In the genomic region with DNA sequence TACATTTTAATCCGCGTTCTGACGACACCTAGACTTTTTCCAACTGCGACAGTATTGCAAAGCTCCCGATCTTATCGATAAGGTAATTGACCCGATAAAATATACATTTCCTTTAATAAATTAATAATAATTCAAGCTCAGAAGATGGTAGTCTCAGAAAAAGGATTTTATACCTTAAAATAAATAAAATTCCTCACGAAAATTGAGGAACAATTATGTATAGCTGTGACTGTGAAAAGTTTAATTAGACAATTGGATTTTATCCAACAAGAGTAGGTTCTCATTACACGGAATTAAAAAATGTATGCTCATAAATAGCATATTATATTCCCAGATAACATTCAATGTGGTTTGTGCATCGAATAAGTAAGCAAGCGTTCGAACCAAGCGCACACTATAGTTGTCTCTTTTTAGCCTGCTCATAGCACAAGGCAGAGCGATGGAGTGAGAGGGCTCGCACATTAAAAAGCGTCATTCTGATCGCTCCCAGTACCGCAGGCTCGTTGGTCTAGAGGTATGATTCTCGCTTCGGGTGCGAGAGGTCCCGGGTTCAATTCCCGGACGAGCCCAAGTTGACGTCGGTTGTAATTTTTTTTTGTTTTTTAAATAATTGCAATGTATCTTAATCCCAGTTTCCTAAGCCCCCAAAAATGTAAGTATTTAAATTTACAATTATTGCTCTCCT, we compare ENCODE assay signal across 6 fruit fly cellular contexts.
TF ChIP-seq lines count a peak whose summit lies in the region.

A gene (minus strand): TSS at position 51 of the 685 bp plus-strand sequence.
A gene (minus strand): TSS at position 51 of the 685 bp plus-strand sequence.

- TF ChIP-seq CTCF in S2 (optimal IDR thresholded peaks at IDR 0.05; lab: Kevin White, UChicago) = peak; percentile 67 to 69
- TF ChIP-seq CTCF in whole organism, embryonic (GFP tag; optimal IDR thresholded peaks at IDR 0.05; lab: Kevin White, UChicago) = peak; percentile 75

TF ChIP-seq in whole organism, adult, 20 proteins besides CTCF, POLR2A, EP300 and RAD21:
- TF ChIP-seq CG5204 (GFP tag; optimal IDR thresholded peaks at IDR 0.05; lab: Kevin White, UChicago) (no peak), pad (GFP tag; optimal IDR thresholded peaks at IDR 0.05; lab: Kevin White, UChicago) (peak; percentile 11), tj (GFP tag; optimal IDR thresholded peaks at IDR 0.05; lab: Kevin White, UChicago) (no peak), cic (GFP tag; optimal IDR thresholded peaks at IDR 0.05; lab: Kevin White, UChicago) (no peak), CG1620 (GFP tag; optimal IDR thresholded peaks at IDR 0.05; lab: Kevin White, UChicago) (no peak), kay (GFP tag; lab: Kevin White, UChicago; ENCODE audit: borderline replicate concordance) (no peak), Mnt (GFP tag; optimal IDR thresholded peaks at IDR 0.05; lab: Kevin White, UChicago) (no peak), bab1 (GFP tag; optimal IDR thresholded peaks at IDR 0.05; lab: Kevin White, UChicago) (peak; percentile 47), CG7045 (GFP tag; optimal IDR thresholded peaks at IDR 0.05; lab: Kevin White, UChicago) (no peak)
TF ChIP-seq in whole organism, adult: peak in this region for 2.

TF ChIP-seq in whole organism, embryonic, 481 proteins besides CTCF, POLR2A, EP300 and RAD21 (continues in another document):
- TF ChIP-seq Eip74EF (GFP tag; optimal IDR thresholded peaks at IDR 0.05; lab: Kevin White, UChicago) (no peak), caup (GFP tag; optimal IDR thresholded peaks at IDR 0.05; lab: Kevin White, UChicago; ENCODE audit: severe bottlenecking) (no peak), gcm2 (GFP tag; optimal IDR thresholded peaks at IDR 0.05; lab: Kevin White, UChicago) (no peak), mld (GFP tag; IDR thresholded peaks at IDR 0.05; lab: Robert Waterston, UW; ENCODE audit: partially characterized antibody) (peak; percentile 94), CG17186 (GFP tag; optimal IDR thresholded peaks at IDR 0.05; lab: Kevin White, UChicago) (no peak), chn (GFP tag; optimal IDR thresholded peaks at IDR 0.05; lab: Kevin White, UChicago) (no peak), pzg (GFP tag; optimal IDR thresholded peaks at IDR 0.05; lab: Kevin White, UChicago) (peak; percentile 35), trem (tag; optimal IDR thresholded peaks at IDR 0.05; lab: Kevin White, UChicago) (peak; percentile 33), Fer1 (GFP tag; optimal IDR thresholded peaks at IDR 0.05; lab: Kevin White, UChicago) (no peak), tgo (GFP tag; IDR thresholded peaks at IDR 0.05; lab: Robert Waterston, UW) (no peak), CG7839 (tag; optimal IDR thresholded peaks at IDR 0.05; lab: Kevin White, UChicago) (no peak), ab (GFP tag; optimal IDR thresholded peaks at IDR 0.05; lab: Kevin White, UChicago) (no peak), CG12744 (GFP tag; optimal IDR thresholded peaks at IDR 0.05; lab: Kevin White, UChicago) (peak; percentile 12), CkIIα-i1 (GFP tag; IDR thresholded peaks at IDR 0.05; lab: Robert Waterston, UW) (no peak), aop (GFP tag; IDR thresholded peaks at IDR 0.05; lab: Robert Waterston, UW) (peak; percentile 46; the same call in 1 of the 2 replicates), CG10321 (GFP tag; IDR thresholded peaks at IDR 0.05; lab: Robert Waterston, UW) (peak; percentile 97), Oaz (GFP tag; IDR thresholded peaks at IDR 0.05; lab: Robert Waterston, UW) (no peak), Nf-YB (GFP tag; optimal IDR thresholded peaks at IDR 0.05; lab: Kevin White, UChicago) (no peak)

TF ChIP-seq in whole organism, prepupa, 60 proteins besides CTCF, POLR2A, EP300 and RAD21:
- peak; percentile 67 for TF ChIP-seq svp (GFP tag; lab: Kevin White, UChicago)
- no peak for TF ChIP-seq dac (GFP tag; optimal IDR thresholded peaks at IDR 0.05; lab: Kevin White, UChicago)

TF ChIP-seq in whole organism, pupa, 21 proteins besides CTCF, POLR2A, EP300 and RAD21:
- TF ChIP-seq CG32121 (GFP tag; IDR thresholded peaks at IDR 0.05; lab: Robert Waterston, UW) = no peak
- TF ChIP-seq D1 (tag; optimal IDR thresholded peaks at IDR 0.05; lab: Kevin White, UChicago) = peak; percentile 85
- no peak for TF ChIP-seq CG8301 (tag; optimal IDR thresholded peaks at IDR 0.05; lab: Kevin White, UChicago)
- TF ChIP-seq Pif1B (GFP tag; optimal IDR thresholded peaks at IDR 0.05; lab: Kevin White, UChicago) = no peak
- no peak for TF ChIP-seq CG8159 (tag; optimal IDR thresholded peaks at IDR 0.05; lab: Kevin White, UChicago)
- TF ChIP-seq CG12605 (GFP tag; IDR thresholded peaks at IDR 0.05; lab: Robert Waterston, UW) = peak; percentile 31; the same call in 1 of the 2 replicates

TF ChIP-seq in whole organism, wandering third instar larva, 38 proteins besides CTCF, POLR2A, EP300 and RAD21:
- TF ChIP-seq ey (GFP tag; optimal IDR thresholded peaks at IDR 0.05; lab: Kevin White, UChicago) (no peak), rgr (GFP tag; optimal IDR thresholded peaks at IDR 0.05; lab: Kevin White, UChicago) (no peak), woc (GFP tag; optimal IDR thresholded peaks at IDR 0.05; lab: Kevin White, UChicago) (no peak), Hr83 (GFP tag; optimal IDR thresholded peaks at IDR 0.05; lab: Kevin White, UChicago; ENCODE audit: poor library complexity, severe bottlenecking) (peak; percentile 8), Hnf4 (GFP tag; optimal IDR thresholded peaks at IDR 0.05; lab: Kevin White, UChicago) (peak; percentile 17), psq (GFP tag; optimal IDR thresholded peaks at IDR 0.05; lab: Kevin White, UChicago) (no peak), pan (optimal IDR thresholded peaks at IDR 0.05; lab: Kevin White, UChicago) (no peak), GATAd (GFP tag; optimal IDR thresholded peaks at IDR 0.05; lab: Kevin White, UChicago) (no peak), lola (GFP tag; optimal IDR thresholded peaks at IDR 0.05; lab: Kevin White, UChicago) (no peak), sage (GFP tag; optimal IDR thresholded peaks at IDR 0.05; lab: Kevin White, UChicago) (no peak), h (GFP tag; optimal IDR thresholded peaks at IDR 0.05; lab: Kevin White, UChicago) (no peak)
